Worm (Caenorhabditis elegans) whole organism, L1 larva: ENCODE data around the gene F23F1.2.
A peak's percentile ranks its signal among the peaks of the same experiment; 100 is the strongest.

Experiments used
- C16A3.4 ChIP-seq: fragments of 150-350 bp; optimal IDR thresholded peaks from 2 replicates; lab custom pipeline; 2014; ENCODE audit warnings: missing biosample characterization, missing genetic modification characterization
- F16B12.6 ChIP-seq: fragments of 150-350 bp; optimal IDR thresholded peaks from 2 replicates; lab custom pipeline; 2014; ENCODE audit warnings: missing biosample characterization, missing genetic modification characterization
- Y116A8C.19 ChIP-seq: sonication (generic microtip); optimal IDR thresholded peaks from 2 replicates; lab custom pipeline; 2016; ENCODE audit warnings: missing compliant biosample characterization, missing genetic modification characterization, borderline replicate concordance
- aha-1 ChIP-seq: fragments of 150-350 bp; optimal IDR thresholded peaks from 2 replicates; lab custom pipeline; 2014; ENCODE audit warnings: missing biosample characterization, missing genetic modification characterization
- aly-2 ChIP-seq: fragments of 150-350 bp; optimal IDR thresholded peaks from 2 replicates; lab custom pipeline; 2014; ENCODE audit warnings: missing biosample characterization, missing genetic modification characterization
- ceh-8 ChIP-seq: fragments of 200-800 bp; sonication (Bioruptor generic); optimal IDR thresholded peaks from 2 replicates; lab custom pipeline; 2018; ENCODE audit warnings: mild to moderate bottlenecking, missing genetic modification characterization, moderate library complexity, missing compliant biosample characterization
- ceh-82 ChIP-seq, 3 experiments: fragments of 150-350 bp in 1 of 3; sonication (generic microtip) in 2 of 3; optimal IDR thresholded peaks; 2 replicates each; lab custom pipeline; 2014 to 2017; ENCODE audit warnings: missing biosample characterization in 3 of 3, missing genetic modification characterization in 3 of 3
- ceh-88 ChIP-seq: fragments of 200-800 bp; sonication (Bioruptor generic); IDR thresholded peaks from 2 replicates; pipeline ENCODE4 v1.3.6; 2022; ENCODE audit warnings: missing genetic modification characterization, missing compliant biosample characterization
- dsc-1 ChIP-seq: sonication (generic microtip); optimal IDR thresholded peaks from 2 replicates; lab custom pipeline; 2016; ENCODE audit warnings: mild to moderate bottlenecking, missing genetic modification characterization, missing compliant biosample characterization
- egl-13 ChIP-seq: sonication (generic microtip); optimal IDR thresholded peaks from 2 replicates; lab custom pipeline; 2016; ENCODE audit warnings: missing genotype, missing genetic modification reagents, missing genetic modification characterization, missing compliant biosample characterization
- egl-27 ChIP-seq, 2 experiments: fragments of 150-350 bp in 1 of 2; sonication (generic microtip); optimal IDR thresholded peaks; 3 replicates each; lab custom pipeline; 2017 to 2018; ENCODE audit warnings: missing biosample characterization in 2 of 2, missing genetic modification characterization in 2 of 2, missing genetic modification reagents in 2 of 2
- elt-2 ChIP-seq: sonication (generic microtip); optimal IDR thresholded peaks from 2 replicates; lab custom pipeline; 2016; ENCODE audit warnings: missing genetic modification characterization, mild to moderate bottlenecking, inconsistent platforms, missing compliant biosample characterization, missing genetic modification reagents
- ets-5 ChIP-seq: fragments of 200-800 bp; sonication (Bioruptor generic); IDR thresholded peaks from 2 replicates; pipeline ENCODE4 v1.3.6; 2022; ENCODE audit warnings: missing genetic modification characterization, missing compliant biosample characterization
- fkh-10 ChIP-seq: sonication (generic microtip); optimal IDR thresholded peaks from 2 replicates; lab custom pipeline; 2017; ENCODE audit warnings: missing biosample characterization, missing genetic modification reagents, missing genetic modification characterization
- fkh-4 ChIP-seq: sonication (generic microtip); optimal IDR thresholded peaks from 2 replicates; lab custom pipeline; 2016; ENCODE audit warnings: missing compliant biosample characterization, missing genetic modification characterization, borderline replicate concordance
- fos-1 ChIP-seq: fragments of 150-350 bp; optimal IDR thresholded peaks from 2 replicates; lab custom pipeline; 2014; ENCODE audit warnings: missing biosample characterization, missing genetic modification characterization
- hlh-17 ChIP-seq: fragments of 200-800 bp; sonication (Bioruptor generic); optimal IDR thresholded peaks from 2 replicates; lab custom pipeline; 2018; ENCODE audit warnings: missing genetic modification characterization, mild to moderate bottlenecking, missing compliant biosample characterization, moderate library complexity, borderline replicate concordance
- hpl-2 ChIP-seq: fragments of 150-350 bp; optimal IDR thresholded peaks from 2 replicates; lab custom pipeline; 2014; ENCODE audit warnings: missing biosample characterization, missing genetic modification reagents, missing genetic modification characterization
- irx-1 ChIP-seq: sonication (generic microtip); optimal IDR thresholded peaks from 2 replicates; lab custom pipeline; 2016; ENCODE audit warnings: missing genetic modification characterization, missing compliant biosample characterization
- isw-1 ChIP-seq: fragments of 200-800 bp; sonication (Bioruptor generic); IDR thresholded peaks from 2 replicates; pipeline ENCODE4 v1.3.6; 2022; ENCODE audit warnings: missing genetic modification characterization, missing compliant biosample characterization
- lin-13 ChIP-seq: fragments of 150-350 bp; optimal IDR thresholded peaks from 2 replicates; lab custom pipeline; 2014; ENCODE audit warnings: missing biosample characterization, missing genetic modification reagents, missing genetic modification characterization
- lin-14 ChIP-seq: fragments of 200-800 bp; sonication (Bioruptor generic); optimal IDR thresholded peaks from 2 replicates; lab custom pipeline; 2018; ENCODE audit warnings: mild to moderate bottlenecking, missing genetic modification characterization, moderate library complexity, missing compliant biosample characterization
- lin-15B ChIP-seq: fragments of 150-350 bp; sonication (generic microtip); optimal IDR thresholded peaks from 3 replicates; lab custom pipeline; 2014; ENCODE audit warnings: missing biosample characterization, missing genetic modification characterization
- lin-39 ChIP-seq: fragments of 150-350 bp; optimal IDR thresholded peaks from 2 replicates; lab custom pipeline; 2014; ENCODE audit warnings: missing biosample characterization, missing genetic modification reagents, missing genetic modification characterization
- mdl-1 ChIP-seq, 2 experiments: fragments of 150-350 bp; optimal IDR thresholded peaks; 2 replicates each; lab custom pipeline; 2014 to 2017; ENCODE audit warnings: missing biosample characterization in 2 of 2, missing genetic modification characterization in 2 of 2, inconsistent platforms in 1 of 2
- mef-2 ChIP-seq: fragments of 150-350 bp; optimal IDR thresholded peaks from 2 replicates; lab custom pipeline; 2014; ENCODE audit warnings: missing biosample characterization, missing genetic modification characterization
- mep-1 ChIP-seq: fragments of 150-350 bp; optimal IDR thresholded peaks from 2 replicates; lab custom pipeline; 2014; ENCODE audit warnings: missing biosample characterization, missing genetic modification characterization
- nhr-11 ChIP-seq: fragments of 150-350 bp; optimal IDR thresholded peaks from 2 replicates; lab custom pipeline; 2014; ENCODE audit warnings: missing biosample characterization, missing genetic modification characterization
- nhr-12 ChIP-seq: sonication (generic microtip); optimal IDR thresholded peaks from 2 replicates; lab custom pipeline; 2017; ENCODE audit warnings: missing biosample characterization, missing genetic modification characterization
- nhr-19 ChIP-seq: fragments of 200-800 bp; sonication (Bioruptor generic); conservative IDR thresholded peaks from 2 replicates; pipeline ENCODE4 v1.3.6; 2022; ENCODE audit warnings: missing genetic modification characterization, missing compliant biosample characterization
- nhr-20 ChIP-seq: sonication (generic microtip); optimal IDR thresholded peaks from 2 replicates; lab custom pipeline; 2016; ENCODE audit warnings: mild to moderate bottlenecking, missing genetic modification characterization, missing compliant biosample characterization
- nhr-237 ChIP-seq: fragments of 150-350 bp; optimal IDR thresholded peaks from 2 replicates; lab custom pipeline; 2014; ENCODE audit warnings: missing biosample characterization, missing genetic modification characterization
- nhr-28 ChIP-seq: fragments of 150-350 bp; optimal IDR thresholded peaks from 2 replicates; lab custom pipeline; 2014; ENCODE audit warnings: missing biosample characterization, missing genetic modification characterization
- nhr-71 ChIP-seq: sonication (generic microtip); optimal IDR thresholded peaks from 2 replicates; lab custom pipeline; 2016; ENCODE audit warnings: mild to moderate bottlenecking, missing genetic modification characterization, moderate library complexity, missing compliant biosample characterization
- nhr-85 ChIP-seq: sonication (generic microtip); peaks from one replicate; lab custom pipeline; 2016; ENCODE audit warnings: missing genetic modification characterization, inconsistent platforms, missing compliant biosample characterization
- pax-3 ChIP-seq: fragments of 200-800 bp; sonication (Bioruptor generic); optimal IDR thresholded peaks from 2 replicates; lab custom pipeline; 2018; ENCODE audit warnings: mild to moderate bottlenecking, missing genetic modification characterization, moderate library complexity, missing compliant biosample characterization
- pqm-1 ChIP-seq: sonication (generic microtip); optimal IDR thresholded peaks from 3 replicates; lab custom pipeline; 2017; ENCODE audit warnings: missing biosample characterization, missing genetic modification characterization
- snpc-4 ChIP-seq: fragments of 150-350 bp; optimal IDR thresholded peaks from 2 replicates; lab custom pipeline; 2014; ENCODE audit warnings: missing biosample characterization, missing genetic modification characterization
- sox-4 ChIP-seq: sonication (generic microtip); optimal IDR thresholded peaks from 2 replicates; lab custom pipeline; 2016; ENCODE audit warnings: missing genetic modification characterization, missing compliant biosample characterization
- swsn-7 ChIP-seq: sonication (generic microtip); optimal IDR thresholded peaks from 2 replicates; lab custom pipeline; 2016; ENCODE audit warnings: missing genetic modification characterization, missing compliant biosample characterization
- tbx-2 ChIP-seq: sonication (generic microtip); optimal IDR thresholded peaks from 2 replicates; lab custom pipeline; 2016; ENCODE audit warnings: missing genetic modification characterization, missing compliant biosample characterization
- tlp-1 ChIP-seq: fragments of 150-350 bp; optimal IDR thresholded peaks from 2 replicates; lab custom pipeline; 2014; ENCODE audit warnings: missing biosample characterization, missing genetic modification characterization
- unc-130 ChIP-seq: fragments of 150-350 bp; optimal IDR thresholded peaks from 2 replicates; lab custom pipeline; 2017; ENCODE audit warnings: missing biosample characterization, missing genetic modification characterization, inconsistent platforms
- ztf-11 ChIP-seq, 2 experiments: sonication (generic microtip); optimal IDR thresholded peaks; 2 replicates each; lab custom pipeline; 2016 to 2017; ENCODE audit warnings: missing genetic modification characterization in 2 of 2, missing biosample characterization in 1 of 2, missing compliant biosample characterization in 1 of 2
- ztf-4 ChIP-seq: fragments of 150-350 bp; optimal IDR thresholded peaks from 2 replicates; lab custom pipeline; 2014; ENCODE audit warnings: missing biosample characterization, missing genetic modification characterization

F23F1.2 gene

DNA sequence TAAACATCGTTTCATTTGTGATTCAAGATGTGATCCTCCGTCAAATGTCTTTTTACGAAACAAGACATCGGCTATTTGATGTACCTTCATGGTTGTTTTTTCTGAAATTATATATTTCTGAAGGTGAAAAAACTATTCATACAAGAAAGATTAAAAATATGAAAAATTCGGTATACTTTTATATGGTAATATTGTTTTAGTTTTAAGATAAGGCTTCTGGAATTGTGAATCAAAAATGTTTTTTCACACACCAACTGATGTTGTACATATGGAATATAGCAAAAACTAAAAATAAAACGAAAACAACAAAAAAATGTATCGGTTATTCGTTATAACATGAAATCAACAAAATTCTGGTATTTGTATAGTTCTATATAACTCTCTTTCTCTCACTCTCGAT, 3.2 kb downstream of the F23F1.2 start, which contains the start of gene F23F1.6:
Gene F23F1.6 (minus strand): TSS at position 101 of the 400 bp plus-strand sequence.
- TF ChIP-seq lin-14 (GFP tag; lab: Kevin White, UChicago) (no peak), nhr-28 (tag; lab: Kevin White, UChicago) (no peak), fos-1 (tag; lab: Kevin White, UChicago) (no peak), mep-1 (tag; lab: Kevin White, UChicago) (no peak), Y116A8C.19 (tag; lab: Kevin White, UChicago) (no peak), ztf-4 (no peak), snpc-4 (tag; lab: Kevin White, UChicago) (no peak), dsc-1 (no peak), aha-1 (tag; lab: Kevin White, UChicago) (no peak), isw-1 (no peak), elt-2 (tag; lab: Kevin White, UChicago) (no peak), sox-4 (tag; lab: Kevin White, UChicago) (no peak), nhr-11 (tag; lab: Kevin White, UChicago) (no peak), nhr-19 (GFP tag; lab: Robert Waterston, UW) (no peak), ets-5 (GFP tag; lab: Robert Waterston, UW) (no peak), lin-13 (no peak), swsn-7 (tag; lab: Kevin White, UChicago) (no peak)
- TF ChIP-seq, all 84 proteins: peak for 0

DNA sequence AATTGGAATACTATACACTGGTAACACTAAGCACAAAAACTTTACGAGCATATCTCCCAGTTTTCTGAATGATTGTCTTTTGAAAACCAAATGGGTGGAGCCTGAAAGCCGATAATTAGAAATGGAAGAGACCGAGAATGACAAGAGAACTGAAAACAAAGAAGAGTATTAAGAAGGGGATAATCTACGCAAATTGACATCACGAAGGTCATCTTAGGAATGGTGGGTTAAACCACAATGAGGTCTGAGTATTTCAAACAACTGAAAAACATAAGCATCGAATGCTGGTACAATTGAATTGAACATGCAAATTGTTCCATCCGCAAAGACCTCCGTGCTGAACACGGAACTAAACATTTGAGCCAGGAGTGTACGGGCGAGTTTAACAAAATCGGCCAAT, 5.4 kb downstream of the F23F1.2 start, which contains the start of gene spp-24:
Gene spp-24 (minus strand): TSS at position 101 of the 400 bp plus-strand sequence.
- TF ChIP-seq nhr-85 (tag; lab: Kevin White, UChicago): peak; percentile 61
- TF ChIP-seq ceh-8 (GFP tag; lab: Kevin White, UChicago): no peak

DNA sequence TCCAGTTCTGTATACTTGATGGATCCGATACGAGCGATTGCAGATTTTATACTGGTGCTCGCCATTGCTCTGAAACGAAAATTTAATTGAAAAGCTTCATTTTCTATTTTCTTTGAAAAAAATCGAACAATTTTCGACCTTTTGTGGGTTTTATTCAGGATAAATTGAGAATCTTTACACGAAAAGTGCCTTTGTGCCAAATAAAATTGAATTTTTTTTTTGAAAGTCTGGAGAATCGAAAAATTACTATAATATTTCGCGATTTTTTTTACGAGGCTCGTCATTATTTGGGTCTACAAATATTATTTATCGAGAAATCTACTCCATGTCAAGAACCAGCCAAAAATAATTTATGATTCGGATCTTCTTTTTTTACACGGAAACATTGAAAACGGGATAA, 7.9 kb downstream of the F23F1.2 start, which contains the start of gene F23F1.10:
Gene F23F1.10 (minus strand): TSS at position 69 of the 400 bp plus-strand sequence.
- TF ChIP-seq egl-13 (tag; lab: Kevin White, UChicago) (no peak), elt-2 (tag; lab: Kevin White, UChicago) (no peak), nhr-237 (no peak), lin-14 (GFP tag; lab: Kevin White, UChicago) (no peak), pqm-1 (tag; lab: Kevin White, UChicago) (no peak), nhr-19 (GFP tag; lab: Robert Waterston, UW) (no peak), aly-2 (tag; lab: Kevin White, UChicago) (peak; percentile 48)

- TF ChIP-seq hlh-17 (no peak), lin-39 (tag; lab: Kevin White, UChicago) (no peak), fos-1 (tag; lab: Kevin White, UChicago) (peak; percentile 25), ztf-11 (tag; optimal IDR thresholded peaks at IDR 0.05; lab: Kevin White, UChicago) (peak in 1 of 2 experiments; percentile 1), lin-15B (tag; lab: Kevin White, UChicago) (peak; percentile 84), fkh-10 (GFP tag; lab: Kevin White, UChicago) (no peak), pax-3 (tag; lab: Kevin White, UChicago) (no peak), mdl-1 (tag; optimal IDR thresholded peaks at IDR 0.05; lab: Kevin White, UChicago) (peak in 1 of 2 experiments; percentile 73), lin-13 (peak; percentile 42), irx-1 (tag; lab: Kevin White, UChicago) (peak; percentile 22), egl-27 (tag; optimal IDR thresholded peaks at IDR 0.05; lab: Kevin White, UChicago) (no peak), dsc-1 (peak; percentile 17), mef-2 (no peak), nhr-71 (tag; lab: Kevin White, UChicago) (peak; percentile 78), sox-4 (tag; lab: Kevin White, UChicago) (no peak), ceh-82 (tag; optimal IDR thresholded peaks at IDR 0.05; lab: Kevin White, UChicago) (peak; percentile 24 to 82 (median 44)), C16A3.4 (tag; lab: Kevin White, UChicago) (peak; percentile 74), fkh-4 (tag; lab: Kevin White, UChicago) (no peak), nhr-20 (peak; percentile 61), nhr-85 (tag; lab: Kevin White, UChicago) (peak; percentile 52), tlp-1 (no peak), nhr-237 (peak; percentile 24), F16B12.6 (tag; lab: Kevin White, UChicago) (peak; percentile 95), tbx-2 (tag; lab: Kevin White, UChicago) (peak; percentile 66), isw-1 (peak; percentile 68), unc-130 (tag; lab: Kevin White, UChicago) (peak; percentile 89), nhr-12 (tag; lab: Kevin White, UChicago) (no peak), ceh-88 (GFP tag; lab: Robert Waterston, UW) (no peak), pqm-1 (tag; lab: Kevin White, UChicago) (no peak), hpl-2 (GFP tag; lab: Kevin White, UChicago) (no peak), Y116A8C.19 (tag; lab: Kevin White, UChicago) (no peak)
Measured at ce11 chrII:43640-44039, 9.6 kb downstream of the F23F1.2 start, which contains the start of gene nfyc-1. Gene nfyc-1, plus strand, starts transcription at chrII:43907.
